Worm (Caenorhabditis elegans) whole organism, L2 larva: ENCODE measurements around the gene C10E2.1.

ENCODE experiments used
- C34F6.9 ChIP-seq: fragments of 150-350 bp; optimal IDR thresholded peaks from 2 replicates; lab custom pipeline; 2014; ENCODE audit warnings: missing biosample characterization, missing genetic modification characterization
- F13H6.1 ChIP-seq: sonication (generic microtip); optimal IDR thresholded peaks from 2 replicates; lab custom pipeline; 2016; ENCODE audit warnings: missing genetic modification characterization, missing compliant biosample characterization
- R02D3.7 ChIP-seq: fragments of 150-350 bp; optimal IDR thresholded peaks from 2 replicates; lab custom pipeline; 2014; ENCODE audit warnings: missing biosample characterization, missing genetic modification characterization
- Y55F3AM.14 ChIP-seq: fragments of 200-800 bp; sonication (Bioruptor generic); optimal IDR thresholded peaks from 2 replicates; lab custom pipeline; 2018; ENCODE audit warnings: mild to moderate bottlenecking, missing genetic modification characterization, missing compliant biosample characterization
- aly-2 ChIP-seq: fragments of 150-350 bp; optimal IDR thresholded peaks from 2 replicates; lab custom pipeline; 2014; ENCODE audit warnings: missing biosample characterization, missing genetic modification characterization
- ama-1 ChIP-seq: fragments of 150-350 bp; optimal IDR thresholded peaks from 2 replicates; lab custom pipeline; 2018; ENCODE audit warnings: inconsistent platforms
- blmp-1 ChIP-seq: sonication (generic microtip); optimal IDR thresholded peaks from 2 replicates; lab custom pipeline; 2017; ENCODE audit warnings: missing genetic modification characterization, mild to moderate bottlenecking, missing compliant biosample characterization, antibody characterized with exemption, moderate library complexity; ENCODE audit not compliant: insufficient read depth
- ceh-16 ChIP-seq: fragments of 150-350 bp; optimal IDR thresholded peaks from 2 replicates; lab custom pipeline; 2014; ENCODE audit warnings: missing biosample characterization, missing genetic modification characterization
- crh-2 ChIP-seq: sonication (generic microtip); optimal IDR thresholded peaks from 2 replicates; lab custom pipeline; 2017; ENCODE audit warnings: missing biosample characterization, missing genetic modification characterization
- dmd-4 ChIP-seq: sonication (generic microtip); optimal IDR thresholded peaks from 2 replicates; lab custom pipeline; 2017; ENCODE audit warnings: missing biosample characterization, missing genetic modification characterization
- elt-3 ChIP-seq: sonication (generic microtip); optimal IDR thresholded peaks from 2 replicates; lab custom pipeline; 2017; ENCODE audit warnings: missing biosample characterization, missing genetic modification characterization
- lin-13 ChIP-seq: fragments of 150-350 bp; optimal IDR thresholded peaks from 2 replicates; lab custom pipeline; 2014; ENCODE audit warnings: missing biosample characterization, missing genetic modification reagents, missing genetic modification characterization
- lin-39 ChIP-seq: fragments of 150-350 bp; optimal IDR thresholded peaks from 2 replicates; lab custom pipeline; 2014; ENCODE audit warnings: missing biosample characterization, missing genetic modification reagents, missing genetic modification characterization
- lsy-2 ChIP-seq, 2 experiments: fragments of 150-350 bp in 1 of 2; sonication (generic microtip) in 1 of 2; optimal IDR thresholded peaks; 2 replicates each; lab custom pipeline; 2014 to 2017; ENCODE audit warnings: missing biosample characterization in 2 of 2, missing genetic modification characterization in 2 of 2
- mab-5 ChIP-seq: fragments of 150-350 bp; optimal IDR thresholded peaks from 2 replicates; lab custom pipeline; 2014; ENCODE audit warnings: missing biosample characterization, missing genetic modification characterization
- mdl-1 ChIP-seq, 2 experiments: fragments of 150-350 bp in 1 of 2; sonication (generic microtip) in 1 of 2; optimal IDR thresholded peaks; 2 replicates each; lab custom pipeline; 2017; ENCODE audit warnings: missing biosample characterization in 2 of 2, missing genetic modification characterization in 2 of 2
- nhr-12 ChIP-seq: fragments of 150-350 bp; optimal IDR thresholded peaks from 2 replicates; lab custom pipeline; 2014; ENCODE audit warnings: missing biosample characterization, missing genetic modification characterization
- nhr-129 ChIP-seq: fragments of 150-350 bp; optimal IDR thresholded peaks from 2 replicates; lab custom pipeline; 2014; ENCODE audit warnings: missing biosample characterization, missing genetic modification characterization
- nhr-23 ChIP-seq: fragments of 150-350 bp; optimal IDR thresholded peaks from 2 replicates; lab custom pipeline; 2014; ENCODE audit warnings: missing biosample characterization, missing genetic modification reagents, missing genetic modification characterization
- nhr-237 ChIP-seq: fragments of 150-350 bp; optimal IDR thresholded peaks from 2 replicates; lab custom pipeline; 2014; ENCODE audit warnings: missing biosample characterization, missing genetic modification characterization
- nhr-25 ChIP-seq: fragments of 150-350 bp; sonication (generic microtip); optimal IDR thresholded peaks from 3 replicates; lab custom pipeline; 2014; ENCODE audit warnings: missing biosample characterization, missing genetic modification characterization
- nhr-77 ChIP-seq: fragments of 150-350 bp; optimal IDR thresholded peaks from 2 replicates; lab custom pipeline; 2014; ENCODE audit warnings: missing biosample characterization, missing genetic modification characterization
- sem-4 ChIP-seq: fragments of 150-350 bp; optimal IDR thresholded peaks from 2 replicates; lab custom pipeline; 2014; ENCODE audit warnings: missing biosample characterization, missing genetic modification reagents, missing genetic modification characterization
- skn-1 ChIP-seq: sonication (generic microtip); optimal IDR thresholded peaks from 2 replicates; lab custom pipeline; 2017; ENCODE audit warnings: missing biosample characterization, missing genetic modification characterization
- sma-3 ChIP-seq: sonication (generic microtip); optimal IDR thresholded peaks from 2 replicates; lab custom pipeline; 2016; ENCODE audit warnings: missing genetic modification reagents, missing genetic modification characterization, missing compliant biosample characterization
- sma-9 ChIP-seq, 2 experiments: fragments of 150-350 bp in 1 of 2; sonication (generic microtip) in 1 of 2; optimal IDR thresholded peaks; 2 replicates each; lab custom pipeline; 2014 to 2016; ENCODE audit warnings: missing genetic modification characterization in 2 of 2, mild to moderate bottlenecking in 1 of 2, missing biosample characterization in 1 of 2, missing compliant biosample characterization in 1 of 2, missing genetic modification reagents in 1 of 2, moderate library complexity in 1 of 2
- snpc-4 ChIP-seq: fragments of 150-350 bp; optimal IDR thresholded peaks from 2 replicates; lab custom pipeline; 2014; ENCODE audit warnings: missing biosample characterization, missing genetic modification characterization
- unc-55 ChIP-seq: fragments of 150-350 bp; sonication (generic microtip); optimal IDR thresholded peaks from 3 replicates; lab custom pipeline; 2014; ENCODE audit warnings: missing biosample characterization, missing genetic modification reagents, missing genetic modification characterization
- unc-62 ChIP-seq: fragments of 150-350 bp; optimal IDR thresholded peaks from 2 replicates; lab custom pipeline; 2014; ENCODE audit warnings: missing biosample characterization, missing genetic modification reagents, missing genetic modification characterization
- zag-1 ChIP-seq: fragments of 150-350 bp; optimal IDR thresholded peaks from 2 replicates; lab custom pipeline; 2014; ENCODE audit warnings: missing biosample characterization, missing genetic modification characterization
- ztf-1 ChIP-seq: fragments of 200-800 bp; sonication (Bioruptor generic); conservative IDR thresholded peaks from 2 replicates; pipeline ENCODE4 v1.3.6; 2022; ENCODE audit warnings: missing genetic modification characterization, missing compliant biosample characterization
- ztf-11 ChIP-seq: sonication (generic microtip); optimal IDR thresholded peaks from 2 replicates; lab custom pipeline; 2017; ENCODE audit warnings: missing biosample characterization, missing genetic modification characterization
- ztf-4 ChIP-seq: fragments of 150-350 bp; optimal IDR thresholded peaks from 2 replicates; lab custom pipeline; 2014; ENCODE audit warnings: missing biosample characterization, missing genetic modification characterization

C10E2.1 gene

DNA sequence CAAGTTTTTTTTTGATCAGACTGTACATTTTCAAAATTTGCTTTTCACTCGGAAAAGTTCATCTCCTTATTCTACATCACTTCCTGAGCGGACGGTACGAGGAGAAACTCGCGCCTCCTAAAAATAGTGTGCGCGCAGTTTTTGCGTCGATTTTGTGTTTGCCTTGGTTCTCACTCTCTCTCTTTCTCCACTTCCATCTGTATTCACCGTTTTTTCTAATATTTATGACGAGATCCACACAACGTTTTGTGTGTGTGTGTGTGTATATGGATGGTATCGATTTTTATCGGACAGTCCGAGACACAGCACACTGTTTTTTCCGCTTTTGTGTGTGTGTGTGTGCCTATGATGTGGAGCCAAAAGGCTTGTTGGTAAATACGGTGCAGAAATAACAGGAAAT is 29.2 kb upstream of the C10E2.1 start:
- TF ChIP-seq F13H6.1 (tag; lab: Kevin White, UChicago) (peak; percentile 19), aly-2 (tag; lab: Kevin White, UChicago) (no peak), elt-3 (tag; lab: Kevin White, UChicago) (no peak), sma-3 (GFP tag; lab: Kevin White, UChicago) (no peak), nhr-129 (peak; percentile 27)

ce11 chrX:16734970-16735369 is 27.7 kb upstream of the C10E2.1 start:
- TF ChIP-seq unc-62 (GFP tag; lab: Kevin White, UChicago) (no peak), ceh-16 (no peak), nhr-25 (tag; lab: Kevin White, UChicago) (no peak), skn-1 (tag; lab: Kevin White, UChicago) (no peak), ztf-11 (tag; lab: Kevin White, UChicago) (no peak), dmd-4 (tag; lab: Kevin White, UChicago) (no peak), unc-55 (GFP tag; lab: Kevin White, UChicago) (no peak), ztf-1 (GFP tag; lab: Robert Waterston, UW) (no peak), nhr-77 (tag; lab: Kevin White, UChicago) (no peak), C34F6.9 (no peak), lsy-2 (tag; optimal IDR thresholded peaks at IDR 0.05; lab: Kevin White, UChicago) (no peak), snpc-4 (tag; lab: Kevin White, UChicago) (no peak), zag-1 (tag; lab: Kevin White, UChicago) (no peak), ztf-4 (tag; lab: Kevin White, UChicago) (no peak), sem-4 (tag; lab: Kevin White, UChicago) (no peak)

ce11 chrX:16737478-16737877 is 25.2 kb upstream of the C10E2.1 start:
- TF ChIP-seq R02D3.7, result no peak
- TF ChIP-seq ztf-1 (GFP tag; lab: Robert Waterston, UW), result no peak
- no peak for TF ChIP-seq Y55F3AM.14 (GFP tag; lab: Kevin White, UChicago)
- no peak for TF ChIP-seq mab-5
- TF ChIP-seq mdl-1 (tag; optimal IDR thresholded peaks at IDR 0.05; lab: Kevin White, UChicago), result peak in 1 of 2 experiments; percentile 46
- TF ChIP-seq nhr-25 (tag; lab: Kevin White, UChicago), result no peak
- TF ChIP-seq lsy-2 (tag; optimal IDR thresholded peaks at IDR 0.05; lab: Kevin White, UChicago), result peak in 1 of 2 experiments; percentile 29
- no peak for TF ChIP-seq lin-39 (tag; lab: Kevin White, UChicago)
- no peak for TF ChIP-seq zag-1 (tag; lab: Kevin White, UChicago)
- TF ChIP-seq C34F6.9, result peak; percentile 41
- TF ChIP-seq dmd-4 (tag; lab: Kevin White, UChicago), result no peak
- TF ChIP-seq snpc-4 (tag; lab: Kevin White, UChicago), result no peak
- TF ChIP-seq nhr-129, result peak; percentile 38

- TF ChIP-seq ztf-11 (tag; lab: Kevin White, UChicago), result no peak
- no peak for TF ChIP-seq sma-3 (GFP tag; lab: Kevin White, UChicago)
- no peak for TF ChIP-seq skn-1 (tag; lab: Kevin White, UChicago)
- no peak for TF ChIP-seq nhr-237 (tag; lab: Kevin White, UChicago)
- TF ChIP-seq C34F6.9, result no peak
- no peak for TF ChIP-seq lsy-2 (tag; optimal IDR thresholded peaks at IDR 0.05; lab: Kevin White, UChicago)
- TF ChIP-seq elt-3 (tag; lab: Kevin White, UChicago), result no peak
- TF ChIP-seq R02D3.7, result no peak
- no peak for TF ChIP-seq lin-39 (tag; lab: Kevin White, UChicago)
- TF ChIP-seq sma-9 (GFP tag; optimal IDR thresholded peaks at IDR 0.05; lab: Kevin White, UChicago), result no peak
- no peak for TF ChIP-seq sma-9 (tag; optimal IDR thresholded peaks at IDR 0.05; lab: Kevin White, UChicago)
- TF ChIP-seq nhr-23, result no peak
- TF ChIP-seq ztf-1 (GFP tag; lab: Robert Waterston, UW), result no peak
- no peak for TF ChIP-seq blmp-1 (tag; lab: Kevin White, UChicago)
- no peak for TF ChIP-seq ama-1 (lab: Kevin White, UChicago)
- TF ChIP-seq nhr-77 (tag; lab: Kevin White, UChicago), result no peak
- TF ChIP-seq dmd-4 (tag; lab: Kevin White, UChicago), result no peak
- no peak for TF ChIP-seq sem-4 (tag; lab: Kevin White, UChicago)
Measured at ce11 chrX:16744940-16745339, 17.7 kb upstream of the C10E2.1 start, which contains the start of gene C10E2.2. Gene C10E2.2, plus strand, starts transcription at chrX:16745240.

- no peak for TF ChIP-seq blmp-1 (tag; lab: Kevin White, UChicago)
- no peak for TF ChIP-seq zag-1 (tag; lab: Kevin White, UChicago)
- TF ChIP-seq lin-13 (GFP tag; lab: Kevin White, UChicago), result no peak
- no peak for TF ChIP-seq ceh-16
- no peak for TF ChIP-seq aly-2 (tag; lab: Kevin White, UChicago)
- no peak for TF ChIP-seq nhr-77 (tag; lab: Kevin White, UChicago)
- TF ChIP-seq R02D3.7, result no peak
- no peak for TF ChIP-seq unc-55 (GFP tag; lab: Kevin White, UChicago)
- no peak for TF ChIP-seq sma-9 (GFP tag; optimal IDR thresholded peaks at IDR 0.05; lab: Kevin White, UChicago)
- no peak for TF ChIP-seq sma-9 (tag; optimal IDR thresholded peaks at IDR 0.05; lab: Kevin White, UChicago)
- TF ChIP-seq ztf-11 (tag; lab: Kevin White, UChicago), result no peak
- no peak for TF ChIP-seq nhr-12 (tag; lab: Kevin White, UChicago)
- TF ChIP-seq crh-2 (tag; lab: Kevin White, UChicago), result no peak
Measured at ce11 chrX:16752196-16752595, 10.4 kb upstream of the C10E2.1 start.
